Worm (Caenorhabditis elegans) whole organism, L4 larva: ENCODE data around the gene ceh-43.
"Not testable (repeated sequence)": the region's sequence is repeated elsewhere in the genome, so short reads cannot be mapped to it uniquely, and the experiment has no call there.

Experiments
- F10B5.3 ChIP-seq: sonication (generic microtip); optimal IDR thresholded peaks from 2 replicates; lab custom pipeline; 2016; ENCODE audit warnings: mild to moderate bottlenecking, missing genetic modification characterization, missing compliant biosample characterization
- F26F4.8 ChIP-seq: fragments of 200-800 bp; sonication (Bioruptor generic); conservative IDR thresholded peaks from 2 replicates; pipeline ENCODE4 v1.3.6; 2022; ENCODE audit warnings: missing genetic modification characterization, missing compliant biosample characterization
- F44E2.7 ChIP-seq: fragments of 200-800 bp; sonication (Bioruptor generic); IDR thresholded peaks from 2 replicates; pipeline ENCODE4 v2.1.2; 2022; ENCODE audit warnings: missing genetic modification characterization, missing compliant biosample characterization
- R02D3.7 ChIP-seq: fragments of 150-350 bp; sonication (generic microtip); optimal IDR thresholded peaks from 3 replicates; lab custom pipeline; 2014; ENCODE audit warnings: missing biosample characterization, missing genetic modification characterization
- T26A8.4 ChIP-seq: fragments of 200-800 bp; sonication (Bioruptor generic); IDR thresholded peaks from 2 replicates; pipeline ENCODE4 v1.3.6; 2022; ENCODE audit warnings: missing genetic modification characterization, missing compliant biosample characterization
- Y105C5A.15 ChIP-seq: fragments of 200-800 bp; sonication (Bioruptor generic); IDR thresholded peaks from 2 replicates; pipeline ENCODE4 v1.3.6; 2022; ENCODE audit warnings: missing genetic modification characterization, missing compliant biosample characterization
- Y48G9A.11 ChIP-seq: fragments of 200-800 bp; sonication (Bioruptor generic); IDR thresholded peaks from 2 replicates; pipeline ENCODE4 v1.3.6; 2022; ENCODE audit warnings: missing genetic modification reagents, missing genetic modification characterization, missing compliant biosample characterization
- Y75B8A.6 ChIP-seq: fragments of 200-800 bp; sonication (Bioruptor generic); IDR thresholded peaks from 2 replicates; pipeline ENCODE4 v1.3.6; 2022; ENCODE audit warnings: missing genetic modification reagents, missing genetic modification characterization, missing compliant biosample characterization
- ZK337.2 ChIP-seq: fragments of 200-800 bp; sonication (Bioruptor generic); IDR thresholded peaks from 2 replicates; pipeline ENCODE4 v1.3.6; 2022; ENCODE audit warnings: missing genetic modification reagents, missing genetic modification characterization, missing compliant biosample characterization
- aly-2 ChIP-seq: sonication (generic microtip); optimal IDR thresholded peaks from 2 replicates; lab custom pipeline; 2018; ENCODE audit warnings: missing biosample characterization, missing genetic modification characterization
- ama-1 ChIP-seq: fragments of 150-350 bp; optimal IDR thresholded peaks from 2 replicates; lab custom pipeline; 2014; ENCODE audit warnings: inconsistent platforms, mixed read lengths
- ceh-28 ChIP-seq: fragments of 150-350 bp; optimal IDR thresholded peaks from 2 replicates; lab custom pipeline; 2014; ENCODE audit warnings: missing biosample characterization, missing genetic modification reagents, missing genetic modification characterization
- ceh-82 ChIP-seq: sonication (generic microtip); optimal IDR thresholded peaks from 2 replicates; lab custom pipeline; 2017; ENCODE audit warnings: missing biosample characterization, missing genetic modification characterization
- cey-2 ChIP-seq: sonication (generic microtip); optimal IDR thresholded peaks from 3 replicates; lab custom pipeline; 2017; ENCODE audit warnings: missing genetic modification characterization, mild to moderate bottlenecking, missing compliant biosample characterization, antibody characterized with exemption, borderline replicate concordance; ENCODE audit not compliant: insufficient read depth
- ctbp-1 ChIP-seq: fragments of 200-800 bp; sonication (Bioruptor generic); IDR thresholded peaks from 2 replicates; pipeline ENCODE4 v1.3.6; 2022; ENCODE audit warnings: missing genetic modification reagents, missing genetic modification characterization, missing compliant biosample characterization
- daf-16 ChIP-seq, 3 experiments: sonication (generic microtip); optimal IDR thresholded peaks; 2 replicates each; lab custom pipeline; 2016 to 2017; ENCODE audit warnings: missing genetic modification characterization in 3 of 3, missing genetic modification reagents in 3 of 3, mild to moderate bottlenecking in 2 of 3, missing compliant biosample characterization in 2 of 3, missing biosample characterization in 1 of 3, moderate library complexity in 1 of 3
- daf-19 ChIP-seq: fragments of 200-800 bp; sonication (Bioruptor generic); conservative IDR thresholded peaks from 2 replicates; pipeline ENCODE4 v1.3.6; 2022; ENCODE audit warnings: missing genetic modification characterization, missing compliant biosample characterization
- dmd-6 ChIP-seq: fragments of 200-800 bp; sonication (Bioruptor generic); IDR thresholded peaks from 2 replicates; pipeline ENCODE4 v1.3.6; 2022; ENCODE audit warnings: missing genetic modification reagents, missing genetic modification characterization, missing compliant biosample characterization
- dmd-9 ChIP-seq: fragments of 200-800 bp; sonication (Bioruptor generic); IDR thresholded peaks from 2 replicates; pipeline ENCODE4 v1.3.6; 2022; ENCODE audit warnings: missing genetic modification reagents, missing genetic modification characterization, missing compliant biosample characterization
- dpl-1 ChIP-seq: fragments of 150-350 bp; optimal IDR thresholded peaks from 2 replicates; lab custom pipeline; 2014; ENCODE audit warnings: missing biosample characterization, missing genetic modification reagents, missing genetic modification characterization
- duxl-1 ChIP-seq: sonication (generic microtip); optimal IDR thresholded peaks from 2 replicates; lab custom pipeline; 2016; ENCODE audit warnings: mild to moderate bottlenecking, missing genetic modification characterization, moderate library complexity, missing compliant biosample characterization; ENCODE audit not compliant: poor library complexity
- egl-43 ChIP-seq: fragments of 200-800 bp; sonication (Bioruptor generic); IDR thresholded peaks from 2 replicates; pipeline ENCODE4 v1.3.6; 2022; ENCODE audit warnings: missing genetic modification reagents, missing genetic modification characterization, missing compliant biosample characterization
- hlh-11 ChIP-seq: fragments of 200-800 bp; sonication (Bioruptor generic); optimal IDR thresholded peaks from 2 replicates; lab custom pipeline; 2018; ENCODE audit warnings: mild to moderate bottlenecking, missing genetic modification characterization, missing compliant biosample characterization
- hmg-1.1 ChIP-seq: fragments of 200-800 bp; sonication (Bioruptor generic); IDR thresholded peaks from 2 replicates; pipeline ENCODE4 v1.3.6; 2022; ENCODE audit warnings: missing genetic modification reagents, missing genetic modification characterization, missing compliant biosample characterization
- lin-1 ChIP-seq: fragments of 200-800 bp; sonication (Bioruptor generic); IDR thresholded peaks from 2 replicates; pipeline ENCODE4 v1.3.6; 2022; ENCODE audit warnings: missing genetic modification reagents, missing genetic modification characterization, missing compliant biosample characterization
- lin-13 ChIP-seq: fragments of 150-350 bp; optimal IDR thresholded peaks from 2 replicates; lab custom pipeline; 2014; ENCODE audit warnings: missing biosample characterization, missing genetic modification reagents, missing genetic modification characterization
- lin-29 ChIP-seq: fragments of 200-800 bp; sonication (Bioruptor generic); IDR thresholded peaks from 2 replicates; pipeline ENCODE4 v1.3.6; 2022; ENCODE audit warnings: missing genetic modification reagents, missing genetic modification characterization, missing compliant biosample characterization
- lin-39 ChIP-seq: fragments of 150-350 bp; optimal IDR thresholded peaks from 2 replicates; lab custom pipeline; 2014; ENCODE audit warnings: missing biosample characterization, missing genetic modification reagents, missing genetic modification characterization
- madf-5 ChIP-seq, 2 experiments: fragments of 200-800 bp; sonication (Bioruptor generic); IDR thresholded peaks; 2 replicates each; pipeline ENCODE4 v1.3.6; 2022; ENCODE audit warnings: missing compliant biosample characterization in 2 of 2, missing genetic modification characterization in 2 of 2
- madf-9 ChIP-seq: fragments of 200-800 bp; sonication (Bioruptor generic); conservative IDR thresholded peaks from 2 replicates; pipeline ENCODE4 v1.3.6; 2022; ENCODE audit warnings: missing genetic modification reagents, missing genetic modification characterization, missing compliant biosample characterization
- mdt-29 ChIP-seq: fragments of 200-800 bp; sonication (Bioruptor generic); IDR thresholded peaks from 2 replicates; pipeline ENCODE4 v1.3.6; 2022; ENCODE audit warnings: missing genetic modification reagents, missing genetic modification characterization, missing compliant biosample characterization
- mes-2 ChIP-seq: sonication (generic microtip); optimal IDR thresholded peaks from 2 replicates; lab custom pipeline; 2016; ENCODE audit warnings: missing genotype, mild to moderate bottlenecking, missing genetic modification characterization, missing compliant biosample characterization; ENCODE audit not compliant: poor library complexity, severe bottlenecking
- mxl-2 ChIP-seq: fragments of 200-800 bp; sonication (Bioruptor generic); conservative IDR thresholded peaks from 2 replicates; pipeline ENCODE4 v1.3.6; 2022; ENCODE audit warnings: missing genetic modification reagents, missing genetic modification characterization, missing compliant biosample characterization
- nhr-10 ChIP-seq: fragments of 150-350 bp; optimal IDR thresholded peaks from 2 replicates; lab custom pipeline; 2014; ENCODE audit warnings: missing biosample characterization, missing genetic modification characterization
- nhr-28 ChIP-seq: fragments of 150-350 bp; optimal IDR thresholded peaks from 2 replicates; lab custom pipeline; 2014; ENCODE audit warnings: missing biosample characterization, missing genetic modification characterization
- nhr-41 ChIP-seq: fragments of 200-800 bp; sonication (Bioruptor generic); IDR thresholded peaks from 2 replicates; pipeline ENCODE4 v1.3.6; 2022; ENCODE audit warnings: missing genetic modification reagents, missing genetic modification characterization, missing compliant biosample characterization
- nhr-76 ChIP-seq: fragments of 150-350 bp; optimal IDR thresholded peaks from 2 replicates; lab custom pipeline; 2014; ENCODE audit warnings: missing biosample characterization, missing genetic modification characterization
- php-3 ChIP-seq: fragments of 200-800 bp; sonication (Bioruptor generic); IDR thresholded peaks from 2 replicates; pipeline ENCODE4 v1.3.6; 2022; ENCODE audit warnings: missing genetic modification reagents, missing genetic modification characterization, missing compliant biosample characterization
- saeg-2 ChIP-seq: fragments of 200-800 bp; sonication (Bioruptor generic); IDR thresholded peaks from 2 replicates; pipeline ENCODE4 v1.3.6; 2022; ENCODE audit warnings: missing genetic modification reagents, missing genetic modification characterization, missing compliant biosample characterization
- skn-1 ChIP-seq: fragments of 150-350 bp; optimal IDR thresholded peaks from 2 replicates; lab custom pipeline; 2014; ENCODE audit warnings: missing biosample characterization, missing genetic modification characterization
- snpc-1.2 ChIP-seq: fragments of 200-800 bp; sonication (Bioruptor generic); IDR thresholded peaks from 2 replicates; pipeline ENCODE4 v1.3.6; 2022; ENCODE audit warnings: missing genetic modification reagents, missing genetic modification characterization, missing compliant biosample characterization
- spr-1 ChIP-seq: sonication (generic microtip); optimal IDR thresholded peaks from 2 replicates; lab custom pipeline; 2016; ENCODE audit warnings: mild to moderate bottlenecking, missing genetic modification characterization, missing compliant biosample characterization
- unc-130 ChIP-seq: sonication (generic microtip); optimal IDR thresholded peaks from 2 replicates; lab custom pipeline; 2016; ENCODE audit warnings: missing genetic modification reagents, missing genetic modification characterization, missing compliant biosample characterization
- unc-39 ChIP-seq: sonication (generic microtip); optimal IDR thresholded peaks from 2 replicates; lab custom pipeline; 2017; ENCODE audit warnings: missing biosample characterization, missing genetic modification characterization
- vab-7 ChIP-seq: fragments of 200-800 bp; sonication (Bioruptor generic); IDR thresholded peaks from 2 replicates; pipeline ENCODE4 v1.3.6; 2022; ENCODE audit warnings: missing genetic modification reagents, missing genetic modification characterization, missing compliant biosample characterization
- zfp-3 ChIP-seq: fragments of 200-800 bp; sonication (Bioruptor generic); conservative IDR thresholded peaks from 2 replicates; pipeline ENCODE4 v1.3.6; 2022; ENCODE audit warnings: missing genetic modification reagents, missing genetic modification characterization, missing compliant biosample characterization
- zip-2 ChIP-seq: fragments of 150-350 bp; optimal IDR thresholded peaks from 2 replicates; lab custom pipeline; 2014; ENCODE audit warnings: missing biosample characterization, missing genetic modification characterization

ceh-43 gene

ce11 chrIII:4428797-4429196, 20.9 kb downstream of the ceh-43 start (continued):
- TF ChIP-seq ceh-82 (tag; lab: Kevin White, UChicago) (no peak), lin-13 (GFP tag; lab: Kevin White, UChicago) (peak; percentile 16), zfp-3 (0 out of 2 replicates have a peak, but pooled peaks have one; percentile 27), aly-2 (tag; lab: Kevin White, UChicago) (no peak), lin-1 (GFP tag; lab: Robert Waterston, UW) (peak; percentile 78; the same call in 1 of the 2 replicates), hlh-11 (tag; lab: Kevin White, UChicago) (peak; percentile 10), daf-16 (GFP tag; optimal IDR thresholded peaks at IDR 0.05; lab: Kevin White, UChicago) (peak in 1 of 2 experiments; percentile 5), daf-16 (tag; optimal IDR thresholded peaks at IDR 0.05; lab: Kevin White, UChicago) (peak; percentile 56), php-3 (no peak), mxl-2 (GFP tag; lab: Robert Waterston, UW) (no peak), nhr-10 (no peak), ceh-28 (tag; lab: Kevin White, UChicago) (no peak), R02D3.7 (tag; lab: Kevin White, UChicago) (no peak), Y48G9A.11 (no peak), lin-39 (no peak), nhr-41 (no peak), vab-7 (GFP tag; lab: Robert Waterston, UW) (peak; percentile 75), lin-29 (no peak), unc-39 (tag; lab: Kevin White, UChicago) (no peak), Y75B8A.6 (GFP tag; lab: Robert Waterston, UW) (no peak), F10B5.3 (no peak), unc-130 (peak; percentile 34), mes-2 (peak; percentile 52), spr-1 (tag; lab: Kevin White, UChicago) (peak; percentile 9), duxl-1 (tag; lab: Kevin White, UChicago) (no peak), nhr-28 (no peak), zip-2 (tag; lab: Kevin White, UChicago) (no peak), madf-9 (GFP tag; lab: Robert Waterston, UW) (0 out of 2 replicates have a peak, but pooled peaks have one; percentile 25), cey-2 (no peak), skn-1 (tag; lab: Kevin White, UChicago) (no peak), nhr-76 (tag; lab: Kevin White, UChicago) (no peak), mdt-29 (GFP tag; lab: Robert Waterston, UW) (no peak), ama-1 (lab: Kevin White, UChicago) (no peak)

- TF ChIP-seq daf-16 (GFP tag; optimal IDR thresholded peaks at IDR 0.05; lab: Kevin White, UChicago) (peak in 1 of 2 experiments; percentile 8), dpl-1 (GFP tag; lab: Kevin White, UChicago) (peak; percentile 14), madf-9 (GFP tag; lab: Robert Waterston, UW) (peak; percentile 85), F26F4.8 (GFP tag; lab: Robert Waterston, UW) (peak; percentile 81), mes-2 (peak; percentile 48), php-3 (peak; percentile 79), hmg-1.1 (peak; percentile 87), madf-5 (GFP tag; IDR thresholded peaks at IDR 0.05; lab: Robert Waterston, UW) (peak; percentile 60 to 80; a peak in 2 of 4 replicates), Y105C5A.15 (GFP tag; lab: Robert Waterston, UW) (peak; percentile 57; the same call in 1 of the 2 replicates), dmd-6 (GFP tag; lab: Robert Waterston, UW) (peak; percentile 75), nhr-41 (0 out of 2 replicates have a peak, but pooled peaks have one; percentile 28), ctbp-1 (GFP tag; lab: Robert Waterston, UW) (peak; percentile 79), Y75B8A.6 (GFP tag; lab: Robert Waterston, UW) (peak; percentile 74; the same call in 1 of the 2 replicates), daf-19 (peak; percentile 87), mdt-29 (GFP tag; lab: Robert Waterston, UW) (0 out of 2 replicates have a peak, but pooled peaks have one; percentile 31), dmd-9 (GFP tag; lab: Robert Waterston, UW) (peak; percentile 69; the same call in 1 of the 2 replicates), Y48G9A.11 (peak; percentile 80), snpc-1.2 (GFP tag; lab: Robert Waterston, UW) (peak; percentile 86), ZK337.2 (GFP tag; lab: Robert Waterston, UW) (0 out of 2 replicates have a peak, but pooled peaks have one; percentile 6), lin-29 (peak; percentile 46; the same call in 1 of the 2 replicates), saeg-2 (GFP tag; lab: Robert Waterston, UW) (peak; percentile 69; the same call in 1 of the 2 replicates), vab-7 (GFP tag; lab: Robert Waterston, UW) (peak; percentile 89), T26A8.4 (peak; percentile 83), egl-43 (peak; percentile 93), F44E2.7 (GFP tag; lab: Robert Waterston, UW) (0 out of 2 replicates have a peak, but pooled peaks have one; percentile 83)
- not testable (repeated sequence) for TF ChIP-seq daf-16 (tag; optimal IDR thresholded peaks at IDR 0.05; lab: Kevin White, UChicago)
Measured at ce11 chrIII:4426711-4427218, 23.0 kb downstream of the ceh-43 start.
